Worm (Caenorhabditis elegans) whole organism, midembryonic: Measurements from ENCODE around the gene magu-4.
"Not testable (repeated sequence)": the region's sequence is repeated elsewhere in the genome, so short reads cannot be mapped to it uniquely, and the experiment has no call there.

ENCODE experiments used
- T22C8.4 ChIP-seq: fragments of 200-800 bp; sonication (Bioruptor generic); IDR thresholded peaks from 2 replicates; pipeline ENCODE4 v1.3.6; 2022; ENCODE audit warnings: missing genetic modification characterization, missing compliant biosample characterization
- cog-1 ChIP-seq: sonication (generic microtip); optimal IDR thresholded peaks from 2 replicates; lab custom pipeline; 2016; ENCODE audit warnings: missing genetic modification characterization, missing compliant biosample characterization
- flt-1 ChIP-seq: fragments of 200-800 bp; sonication (Bioruptor generic); IDR thresholded peaks from 2 replicates; pipeline ENCODE4 v1.3.6; 2022; ENCODE audit warnings: missing genetic modification characterization, missing compliant biosample characterization
- klf-2 ChIP-seq: fragments of 200-800 bp; sonication (Bioruptor generic); conservative IDR thresholded peaks from 2 replicates; pipeline ENCODE4 v1.3.6; 2022; ENCODE audit warnings: missing genetic modification reagents, missing genetic modification characterization, missing compliant biosample characterization
- med-1 ChIP-seq: sonication (generic microtip); optimal IDR thresholded peaks from 2 replicates; lab custom pipeline; 2017; ENCODE audit warnings: missing genetic modification characterization, mild to moderate bottlenecking, missing compliant biosample characterization, antibody characterized with exemption, missing genetic modification reagents; ENCODE audit not compliant: insufficient read depth
- ref-1 ChIP-seq: fragments of 200-800 bp; sonication (Bioruptor generic); conservative IDR thresholded peaks from 2 replicates; pipeline ENCODE4 v1.3.6; 2022; ENCODE audit warnings: missing genetic modification reagents, missing genetic modification characterization, missing compliant biosample characterization
- tab-1 ChIP-seq: fragments of 200-800 bp; sonication (Bioruptor generic); IDR thresholded peaks from 2 replicates; pipeline ENCODE4 v1.3.6; 2022; ENCODE audit warnings: missing genetic modification characterization, missing compliant biosample characterization
- ztf-23 ChIP-seq: fragments of 200-800 bp; sonication (Bioruptor generic); IDR thresholded peaks from 2 replicates; pipeline ENCODE4 v1.3.6; 2022; ENCODE audit warnings: missing genetic modification reagents, missing genetic modification characterization, missing compliant biosample characterization
- ztf-29 ChIP-seq: fragments of 200-800 bp; sonication (Bioruptor generic); IDR thresholded peaks from 2 replicates; pipeline ENCODE4 v1.3.6; 2022; ENCODE audit warnings: missing genetic modification reagents, missing genetic modification characterization, missing compliant biosample characterization

magu-4 gene

ce11 chrIV:10017633-10018032 lies 8.1 kb downstream of the magu-4 start, which contains the start of gene F44D12.2:
TSS of gene F44D12.2 (minus strand) at chrIV:10017733.
- TF ChIP-seq ztf-29: no peak
- no peak for TF ChIP-seq flt-1
- no peak for TF ChIP-seq med-1 (GFP tag; lab: Kevin White, UChicago)
- TF ChIP-seq klf-2 (GFP tag; lab: Robert Waterston, UW): no peak
- TF ChIP-seq T22C8.4 (GFP tag; lab: Robert Waterston, UW): no peak
- TF ChIP-seq ref-1 (GFP tag; lab: Robert Waterston, UW): no peak
- TF ChIP-seq ztf-23 (GFP tag; lab: Robert Waterston, UW): no peak
- TF ChIP-seq tab-1 (GFP tag; lab: Robert Waterston, UW): no peak
- no peak for TF ChIP-seq cog-1 (tag; lab: Kevin White, UChicago)

ce11 chrIV:10021283-10021682 lies 11.7 kb downstream of the magu-4 start, which contains the start of gene F44D12.19:
TSS of gene F44D12.19 (plus strand) at chrIV:10021583.
- TF ChIP-seq med-1 (GFP tag; lab: Kevin White, UChicago): no peak
- TF ChIP-seq klf-2 (GFP tag; lab: Robert Waterston, UW): no peak

- TF ChIP-seq med-1 (GFP tag; lab: Kevin White, UChicago) (no peak), cog-1 (tag; lab: Kevin White, UChicago) (no peak), ztf-23 (GFP tag; lab: Robert Waterston, UW) (no peak), klf-2 (GFP tag; lab: Robert Waterston, UW) (no peak), T22C8.4 (GFP tag; lab: Robert Waterston, UW) (no peak)
Observed at ce11 chrIV:10022991-10023390, 13.4 kb downstream of the magu-4 start, which contains the start of gene F44D12.8. TSS of gene F44D12.8 (plus strand) at chrIV:10023291.

ce11 chrIV:10026129-10026528 lies 16.6 kb downstream of the magu-4 start:
- TF ChIP-seq klf-2 (GFP tag; lab: Robert Waterston, UW) (no peak), T22C8.4 (GFP tag; lab: Robert Waterston, UW) (no peak), ref-1 (GFP tag; lab: Robert Waterston, UW) (no peak), cog-1 (tag; lab: Kevin White, UChicago) (no peak), ztf-23 (GFP tag; lab: Robert Waterston, UW) (no peak), med-1 (GFP tag; lab: Kevin White, UChicago) (no peak), tab-1 (GFP tag; lab: Robert Waterston, UW) (no peak), flt-1 (no peak), ztf-29 (no peak)

- TF ChIP-seq ztf-23 (GFP tag; lab: Robert Waterston, UW): no peak
- TF ChIP-seq T22C8.4 (GFP tag; lab: Robert Waterston, UW): no peak
- TF ChIP-seq klf-2 (GFP tag; lab: Robert Waterston, UW): no peak
- TF ChIP-seq med-1 (GFP tag; lab: Kevin White, UChicago): no peak
- TF ChIP-seq ztf-29: no peak
- no peak for TF ChIP-seq flt-1
- no peak for TF ChIP-seq cog-1 (tag; lab: Kevin White, UChicago)
- TF ChIP-seq ref-1 (GFP tag; lab: Robert Waterston, UW): no peak
- no peak for TF ChIP-seq tab-1 (GFP tag; lab: Robert Waterston, UW)
Observed at ce11 chrIV:10027566-10027965, 18.0 kb downstream of the magu-4 start, which contains the start of gene gipc-2. TSS of gene gipc-2 (minus strand) at chrIV:10027666.

- not testable (repeated sequence) for TF ChIP-seq klf-2 (GFP tag; lab: Robert Waterston, UW); flt-1; T22C8.4 (GFP tag; lab: Robert Waterston, UW)
Observed at ce11 chrIV:10028779-10029178, 19.2 kb downstream of the magu-4 start, which contains the start of the genes F44D12.16 and msd-2. TSS of gene F44D12.16 (plus strand) at chrIV:10029079. TSS of gene msd-2 (plus strand) at chrIV:10029083.

- TF ChIP-seq ztf-29 (no peak), flt-1 (no peak), tab-1 (GFP tag; lab: Robert Waterston, UW) (no peak), med-1 (GFP tag; lab: Kevin White, UChicago) (no peak), T22C8.4 (GFP tag; lab: Robert Waterston, UW) (no peak), cog-1 (tag; lab: Kevin White, UChicago) (no peak), ztf-23 (GFP tag; lab: Robert Waterston, UW) (no peak), ref-1 (GFP tag; lab: Robert Waterston, UW) (no peak), klf-2 (GFP tag; lab: Robert Waterston, UW) (no peak)
Observed at ce11 chrIV:10033053-10033452, 23.5 kb downstream of the magu-4 start, which contains the start of gene F44D12.6. TSS of gene F44D12.6 (plus strand) at chrIV:10033353.

ce11 chrIV:10036966-10037365 lies 27.4 kb downstream of the magu-4 start, which contains the start of gene F44D12.10:
TSS of gene F44D12.10 (minus strand) at chrIV:10037066.
- TF ChIP-seq flt-1 (no peak), ztf-23 (GFP tag; lab: Robert Waterston, UW) (no peak), T22C8.4 (GFP tag; lab: Robert Waterston, UW) (no peak), med-1 (GFP tag; lab: Kevin White, UChicago) (no peak), ref-1 (GFP tag; lab: Robert Waterston, UW) (no peak), klf-2 (GFP tag; lab: Robert Waterston, UW) (no peak), tab-1 (GFP tag; lab: Robert Waterston, UW) (no peak), ztf-29 (no peak), cog-1 (tag; lab: Kevin White, UChicago) (no peak)

- TF ChIP-seq ztf-29 (no peak), cog-1 (tag; lab: Kevin White, UChicago) (no peak), klf-2 (GFP tag; lab: Robert Waterston, UW) (no peak), ref-1 (GFP tag; lab: Robert Waterston, UW) (no peak), med-1 (GFP tag; lab: Kevin White, UChicago) (no peak), ztf-23 (GFP tag; lab: Robert Waterston, UW) (no peak), flt-1 (no peak), T22C8.4 (GFP tag; lab: Robert Waterston, UW) (no peak), tab-1 (GFP tag; lab: Robert Waterston, UW) (no peak)
Observed at ce11 chrIV:10040803-10041202, 31.2 kb downstream of the magu-4 start, which contains the start of gene dhs-31. TSS of gene dhs-31 (minus strand) at chrIV:10040903.
